Fruit fly (Drosophila melanogaster) S2 (cell line): ENCODE results near the gene Pits.

ENCODE experiments used
- CG8478 ChIP-seq: fragments of >200 bp; optimal IDR thresholded peaks from 2 replicates; lab custom pipeline; 2018
- CTCF ChIP-seq, 2 experiments: fragments of >200 bp; optimal IDR thresholded peaks; 2 replicates each; lab custom pipeline; 2018

dm6 chrX:12583870-12584390, 937 bp upstream of the Pits start:
- TF ChIP-seq CTCF (optimal IDR thresholded peaks at IDR 0.05; lab: Kevin White, UChicago) (no peak), CG8478 (lab: Kevin White, UChicago) (no peak)
